Fruit fly (Drosophila melanogaster) ovary, adult (tissue): ENCODE results near the gene CG12991.
A peak's percentile ranks its signal among the peaks of the same experiment; 100 is the strongest.

Experiments
- CG17801 ChIP-seq: fragments of 200-800 bp; optimal IDR thresholded peaks from 2 replicates; lab custom pipeline; 2019; ENCODE audit warnings: missing biosample characterization, mild to moderate bottlenecking, missing genetic modification characterization, moderate library complexity; ENCODE audit not compliant: partially characterized antibody

CG12991 gene

DNA sequence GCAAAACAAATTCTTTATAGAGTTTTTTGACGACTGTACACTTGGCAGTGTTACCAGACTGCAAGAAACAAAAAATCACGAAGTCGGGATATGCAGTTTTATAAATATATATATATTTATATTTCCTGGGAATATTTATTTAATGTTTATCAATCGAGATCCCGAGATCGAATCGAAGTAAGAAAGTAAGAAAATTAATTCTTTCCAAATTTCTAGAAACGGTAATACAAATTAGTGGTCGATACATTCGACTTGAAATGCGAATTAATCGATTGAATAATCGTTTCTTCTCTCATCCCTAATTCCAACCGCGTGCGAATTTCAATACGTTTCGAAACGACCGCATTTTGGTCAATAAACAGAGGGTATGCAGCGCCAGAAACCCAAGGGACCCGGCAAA is 56.3 kb downstream of the CG12991 start, which contains the start of the genes CG8289 and CG5800:
TSS of gene CG8289 (minus strand) at position 44 of the 400 bp plus-strand sequence.
TSS of gene CG5800 (plus strand) at position 281 of the 400 bp plus-strand sequence.
- peak; percentile 66 for TF ChIP-seq CG17801

DNA sequence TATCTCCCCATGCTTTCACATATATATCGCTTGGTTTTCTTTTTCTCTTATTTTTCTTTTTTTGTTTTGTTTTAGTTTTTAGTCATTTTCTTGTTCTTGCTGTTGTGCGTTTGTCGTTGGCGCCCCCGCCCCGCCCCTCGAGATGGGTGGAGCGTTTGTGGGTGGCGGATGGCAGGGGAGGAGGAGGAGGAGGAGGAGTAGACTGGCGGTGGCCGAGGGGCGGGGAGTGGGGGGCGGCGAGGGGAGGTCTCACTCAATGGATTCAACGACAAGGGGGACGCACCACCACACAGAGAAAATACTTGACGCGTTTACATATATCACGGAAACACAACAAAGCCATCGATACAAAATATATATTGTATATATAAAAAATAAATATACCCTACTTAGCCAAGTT is 61.2 kb downstream of the CG12991 start:
- TF ChIP-seq CG17801, result no peak
